Fruit fly (Drosophila melanogaster) whole organism, adult: ENCODE results near the gene mael.
"Not testable (repeated sequence)": the region's sequence is repeated elsewhere in the genome, so short reads cannot be mapped to it uniquely, and the experiment has no call there.

Experiments used
- CG11617 ChIP-seq: fragments of 200-800 bp; sonication (Bioruptor generic); optimal IDR thresholded peaks from 2 replicates; lab custom pipeline; 2017; ENCODE audit warnings: mild to moderate bottlenecking, missing biosample characterization, missing genetic modification reagents, missing genetic modification characterization
- CG12768 ChIP-seq: fragments of 200-800 bp; sonication (Bioruptor generic); optimal IDR thresholded peaks from 2 replicates; lab custom pipeline; 2017; ENCODE audit warnings: missing biosample characterization, missing genetic modification characterization, mild to moderate bottlenecking, moderate library complexity, missing genetic modification reagents
- CG14711 ChIP-seq: fragments of 200-800 bp; sonication (Bioruptor generic); optimal IDR thresholded peaks from 2 replicates; lab custom pipeline; 2018; ENCODE audit warnings: missing biosample characterization, mild to moderate bottlenecking, missing genetic modification characterization, moderate library complexity
- CG1620 ChIP-seq: fragments of 200-800 bp; sonication (Bioruptor generic); optimal IDR thresholded peaks from 2 replicates; lab custom pipeline; 2016; ENCODE audit warnings: missing biosample characterization, missing genetic modification characterization
- CG33017 ChIP-seq: fragments of 200-800 bp; sonication (Bioruptor generic); optimal IDR thresholded peaks from 2 replicates; lab custom pipeline; 2018; ENCODE audit warnings: missing biosample characterization, mild to moderate bottlenecking, missing genetic modification characterization, moderate library complexity
- CG5204 ChIP-seq: fragments of 200-800 bp; sonication (Bioruptor generic); optimal IDR thresholded peaks from 2 replicates; lab custom pipeline; 2016; ENCODE audit warnings: missing biosample characterization, missing genetic modification characterization
- CG7045 ChIP-seq: fragments of 200-800 bp; sonication (Bioruptor generic); optimal IDR thresholded peaks from 2 replicates; lab custom pipeline; 2017; ENCODE audit warnings: missing biosample characterization, mild to moderate bottlenecking, missing genetic modification characterization
- CG7101 ChIP-seq: fragments of 200-800 bp; sonication (Bioruptor generic); optimal IDR thresholded peaks from 2 replicates; lab custom pipeline; 2018; ENCODE audit warnings: missing biosample characterization, mild to moderate bottlenecking, missing genetic modification characterization, moderate library complexity
- Clk ChIP-seq: fragments of 200-800 bp; sonication (Bioruptor generic); optimal IDR thresholded peaks from 2 replicates; lab custom pipeline; 2017; ENCODE audit warnings: missing biosample characterization, missing genetic modification characterization
- Crg-1 ChIP-seq: fragments of 200-800 bp; sonication (Bioruptor generic); optimal IDR thresholded peaks from 2 replicates; lab custom pipeline; 2016; ENCODE audit warnings: missing biosample characterization, missing genetic modification characterization
- Hr96 ChIP-seq: fragments of 200-800 bp; sonication (Bioruptor generic); optimal IDR thresholded peaks from 2 replicates; lab custom pipeline; 2016; ENCODE audit warnings: missing biosample characterization, missing genetic modification characterization
- Mnt ChIP-seq: fragments of 200-800 bp; sonication (Bioruptor generic); optimal IDR thresholded peaks from 2 replicates; lab custom pipeline; 2016; ENCODE audit warnings: missing biosample characterization, mild to moderate bottlenecking, missing genetic modification characterization
- bab1 ChIP-seq: fragments of 200-800 bp; sonication (Bioruptor generic); optimal IDR thresholded peaks from 3 replicates; lab custom pipeline; 2019; ENCODE audit warnings: missing biosample characterization, mild to moderate bottlenecking, missing genetic modification characterization, moderate library complexity
- cic ChIP-seq: fragments of 200-800 bp; sonication (Bioruptor generic); optimal IDR thresholded peaks from 2 replicates; lab custom pipeline; 2017; ENCODE audit warnings: missing biosample characterization, mild to moderate bottlenecking, missing genetic modification characterization, moderate library complexity
- cnc ChIP-seq, 2 experiments: fragments of >200 bp; optimal IDR thresholded peaks; 2 replicates each; lab custom pipeline; 2017
- kay ChIP-seq: fragments of 200-800 bp; sonication (Bioruptor generic); peaks from one replicate; lab custom pipeline; 2016; ENCODE audit warnings: missing biosample characterization, missing genetic modification characterization, borderline replicate concordance
- ovo ChIP-seq: fragments of 200-800 bp; sonication (Bioruptor generic); optimal IDR thresholded peaks from 2 replicates; lab custom pipeline; 2016; ENCODE audit warnings: missing biosample characterization, missing genetic modification characterization
- pad ChIP-seq: fragments of 200-800 bp; sonication (Bioruptor generic); optimal IDR thresholded peaks from 3 replicates; lab custom pipeline; 2017; ENCODE audit warnings: missing biosample characterization, missing genetic modification characterization, mild to moderate bottlenecking, moderate library complexity, missing genetic modification reagents
- tj ChIP-seq: fragments of 200-800 bp; sonication (Bioruptor generic); optimal IDR thresholded peaks from 3 replicates; lab custom pipeline; 2017; ENCODE audit warnings: missing biosample characterization, mild to moderate bottlenecking, missing genetic modification characterization, moderate library complexity
- toe ChIP-seq: fragments of 200-800 bp; sonication (Bioruptor generic); optimal IDR thresholded peaks from 2 replicates; lab custom pipeline; 2016; ENCODE audit warnings: missing biosample characterization, missing genetic modification characterization

mael gene

dm6 chr3L:22696930-22697329 lies 24.1 kb upstream of the mael start, which contains the start of gene CG32453:
Gene CG32453 (plus strand): TSS chr3L:22697230.
- not testable (repeated sequence) for TF ChIP-seq Hr96, Mnt, toe (GFP tag; lab: Kevin White, UChicago)

- TF ChIP-seq CG7101 (tag; lab: Kevin White, UChicago) (no peak), tj (GFP tag; lab: Kevin White, UChicago) (no peak), toe (GFP tag; lab: Kevin White, UChicago) (no peak), CG1620 (no peak), CG12768 (GFP tag; lab: Kevin White, UChicago) (no peak), CG7045 (GFP tag; lab: Kevin White, UChicago) (no peak), Hr96 (GFP tag; lab: Kevin White, UChicago) (no peak), cnc (optimal IDR thresholded peaks at IDR 0.05; lab: Kevin White, UChicago) (no peak), Mnt (GFP tag; lab: Kevin White, UChicago) (no peak), bab1 (GFP tag; lab: Kevin White, UChicago) (no peak), CG5204 (GFP tag; lab: Kevin White, UChicago) (no peak), kay (GFP tag; lab: Kevin White, UChicago) (no peak), cic (no peak)
Observed at dm6 chr3L:22699133-22699532, 21.9 kb upstream of the mael start, which contains the start of gene CG45116. Gene CG45116 (plus strand): TSS chr3L:22699433.

- no peak for TF ChIP-seq Crg-1 (GFP tag; lab: Kevin White, UChicago)
- TF ChIP-seq toe (GFP tag; lab: Kevin White, UChicago) = no peak
- no peak for TF ChIP-seq tj (GFP tag; lab: Kevin White, UChicago)
- no peak for TF ChIP-seq CG14711
- no peak for TF ChIP-seq CG7045 (GFP tag; lab: Kevin White, UChicago)
- TF ChIP-seq CG33017 = no peak
- TF ChIP-seq CG12768 (GFP tag; lab: Kevin White, UChicago) = no peak
- TF ChIP-seq cic = no peak
- no peak for TF ChIP-seq Hr96 (GFP tag; lab: Kevin White, UChicago)
- TF ChIP-seq CG5204 (GFP tag; lab: Kevin White, UChicago) = no peak
- no peak for TF ChIP-seq Mnt (GFP tag; lab: Kevin White, UChicago)
- no peak for TF ChIP-seq CG1620
- TF ChIP-seq Clk (GFP tag; lab: Kevin White, UChicago) = no peak
- TF ChIP-seq bab1 (GFP tag; lab: Kevin White, UChicago) = no peak
- no peak for TF ChIP-seq pad
- TF ChIP-seq kay (GFP tag; lab: Kevin White, UChicago) = no peak
Observed at dm6 chr3L:22711855-22712254, 9.1 kb upstream of the mael start, which contains the start of gene CG11370. Gene CG11370 (plus strand): TSS chr3L:22712155.

- TF ChIP-seq CG5204 (GFP tag; lab: Kevin White, UChicago) (no peak), CG33017 (no peak)
Observed at dm6 chr3L:22713605-22714004, 7.4 kb upstream of the mael start.

- TF ChIP-seq cnc (optimal IDR thresholded peaks at IDR 0.05; lab: Kevin White, UChicago) = no peak
- peak; percentile 12 for TF ChIP-seq Clk (GFP tag; lab: Kevin White, UChicago)
- TF ChIP-seq cic = peak; percentile 23
- no peak for TF ChIP-seq kay (GFP tag; lab: Kevin White, UChicago)
- peak; percentile 59 for TF ChIP-seq CG12768 (GFP tag; lab: Kevin White, UChicago)
- TF ChIP-seq CG5204 (GFP tag; lab: Kevin White, UChicago) = peak; percentile 79
- peak; percentile 15 for TF ChIP-seq CG33017
- TF ChIP-seq pad = peak; percentile 48
- peak; percentile 49 for TF ChIP-seq Mnt (GFP tag; lab: Kevin White, UChicago)
- TF ChIP-seq CG11617 (GFP tag; lab: Kevin White, UChicago) = peak; percentile 69
- TF ChIP-seq CG7101 (tag; lab: Kevin White, UChicago) = peak; percentile 62
- TF ChIP-seq CG14711 = peak; percentile 66
- TF ChIP-seq tj (GFP tag; lab: Kevin White, UChicago) = peak; percentile 25
- TF ChIP-seq Crg-1 (GFP tag; lab: Kevin White, UChicago) = peak; percentile 57
- TF ChIP-seq Hr96 (GFP tag; lab: Kevin White, UChicago) = peak; percentile 46
- TF ChIP-seq bab1 (GFP tag; lab: Kevin White, UChicago) = peak; percentile 78
- peak; percentile 83 for TF ChIP-seq CG1620
- peak; percentile 48 for TF ChIP-seq ovo
- peak; percentile 68 for TF ChIP-seq CG7045 (GFP tag; lab: Kevin White, UChicago)
- peak; percentile 85 for TF ChIP-seq toe (GFP tag; lab: Kevin White, UChicago)
Observed at dm6 chr3L:22717137-22717767, 3.8 kb upstream of the mael start, which contains the start of the genes ArfGAP3 and CG32452. Gene ArfGAP3 (minus strand): TSS chr3L:22717577. Gene CG32452 (plus strand): TSS chr3L:22717728.

dm6 chr3L:22721991-22722390 lies 988 bp downstream of the mael start, which contains the start of gene CG14451:
Gene CG14451 (minus strand): TSS chr3L:22722091.
- TF ChIP-seq tj (GFP tag; lab: Kevin White, UChicago) = no peak
- TF ChIP-seq kay (GFP tag; lab: Kevin White, UChicago) = no peak
- no peak for TF ChIP-seq ovo
- no peak for TF ChIP-seq Crg-1 (GFP tag; lab: Kevin White, UChicago)
